Fruit fly (Drosophila melanogaster): ENCODE results near the gene gukh.

Gene gukh

DNA sequence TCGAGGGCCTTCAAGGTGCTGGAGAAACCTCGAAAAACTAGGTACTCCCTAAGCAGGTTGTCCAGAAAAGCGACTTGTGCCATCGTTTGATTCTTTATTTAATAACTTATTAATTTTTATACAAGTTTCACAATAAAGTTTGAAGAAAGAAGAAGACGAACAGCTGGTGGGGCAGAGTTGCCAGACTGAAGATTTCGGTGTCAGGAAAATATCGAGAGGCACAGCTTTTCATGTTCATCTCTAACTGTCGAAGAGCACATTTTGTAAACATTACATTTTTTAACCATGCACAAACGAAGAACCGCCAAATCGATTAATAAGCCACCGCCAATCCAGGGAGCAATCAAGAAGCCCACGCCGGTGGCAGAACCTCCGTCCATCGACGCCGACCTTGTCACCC, 40.0 kb downstream of the gukh start, which contains the start of the genes CG6005 and CG14286 (continued):
- peak; percentile 62 for TF ChIP-seq Hr39 (GFP tag; optimal IDR thresholded peaks at IDR 0.05)
- no peak for TF ChIP-seq acj6 (GFP tag; optimal IDR thresholded peaks at IDR 0.05)
- no peak for TF ChIP-seq CG6808 (GFP tag; optimal IDR thresholded peaks at IDR 0.05)
- no peak for TF ChIP-seq CG32006 (GFP tag; optimal IDR thresholded peaks at IDR 0.05)
- no peak for TF ChIP-seq fd85E (GFP tag; optimal IDR thresholded peaks at IDR 0.05)
- no peak for TF ChIP-seq svp (GFP tag)
- no peak for TF ChIP-seq CG6854 (GFP tag; optimal IDR thresholded peaks at IDR 0.05)
- TF ChIP-seq ss (GFP tag; optimal IDR thresholded peaks at IDR 0.05): no peak
- TF ChIP-seq CG15336 (GFP tag; IDR thresholded peaks at IDR 0.05): no peak
- TF ChIP-seq Hr4 (GFP tag; optimal IDR thresholded peaks at IDR 0.05): peak; percentile 43
- peak; percentile 9; the same call in 1 of the 2 replicates for TF ChIP-seq CG11294 (GFP tag; IDR thresholded peaks at IDR 0.05)
- no peak for TF ChIP-seq CG8319 (GFP tag; optimal IDR thresholded peaks at IDR 0.05)
- peak; percentile 42 for TF ChIP-seq lz (GFP tag; optimal IDR thresholded peaks at IDR 0.05)
- TF ChIP-seq CG31627 (GFP tag; optimal IDR thresholded peaks at IDR 0.05): peak; percentile 63
- TF ChIP-seq eg (GFP tag; IDR thresholded peaks at IDR 0.05): peak; percentile 39; the same call in 1 of the 3 replicates
- TF ChIP-seq pdm3 (GFP tag; optimal IDR thresholded peaks at IDR 0.05): peak; percentile 59
- no peak for TF ChIP-seq Eip75B (GFP tag; optimal IDR thresholded peaks at IDR 0.05)
- TF ChIP-seq Ets96B (tag; optimal IDR thresholded peaks at IDR 0.05): no peak
- TF ChIP-seq Sox102F (GFP tag; optimal IDR thresholded peaks at IDR 0.05): no peak
- TF ChIP-seq OdsH (GFP tag; optimal IDR thresholded peaks at IDR 0.05): no peak
- no peak for TF ChIP-seq Lpt (GFP tag; optimal IDR thresholded peaks at IDR 0.05)
- TF ChIP-seq CG7368 (GFP tag; optimal IDR thresholded peaks at IDR 0.05): no peak
- peak; percentile 65 for TF ChIP-seq Eip78C (GFP tag)
- no peak for TF ChIP-seq Eip93F (GFP tag; optimal IDR thresholded peaks at IDR 0.05)
- TF ChIP-seq CG10631 (GFP tag; optimal IDR thresholded peaks at IDR 0.05): no peak
- peak; percentile 14 for TF ChIP-seq CG6792 (GFP tag; optimal IDR thresholded peaks at IDR 0.05)
- no peak for TF ChIP-seq CG4318 (GFP tag; optimal IDR thresholded peaks at IDR 0.05)
- no peak for TF ChIP-seq salr (GFP tag; optimal IDR thresholded peaks at IDR 0.05)
- peak; percentile 13 for TF ChIP-seq vri (GFP tag; optimal IDR thresholded peaks at IDR 0.05)
- TF ChIP-seq CG11902 (GFP tag; optimal IDR thresholded peaks at IDR 0.05): no peak
- TF ChIP-seq CG16779 (tag; optimal IDR thresholded peaks at IDR 0.05): no peak
- no peak for TF ChIP-seq CG6276 (GFP tag; optimal IDR thresholded peaks at IDR 0.05)
- no peak; the same call in 2 of the 3 replicates for TF ChIP-seq CG6163 (GFP tag; IDR thresholded peaks at IDR 0.05)
- TF ChIP-seq CG11762 (GFP tag; optimal IDR thresholded peaks at IDR 0.05; ENCODE audit: insufficient read depth): no peak
- no peak for TF ChIP-seq Met (GFP tag; optimal IDR thresholded peaks at IDR 0.05)
- TF ChIP-seq Gug (GFP tag; IDR thresholded peaks at IDR 0.05): no peak

DNA sequence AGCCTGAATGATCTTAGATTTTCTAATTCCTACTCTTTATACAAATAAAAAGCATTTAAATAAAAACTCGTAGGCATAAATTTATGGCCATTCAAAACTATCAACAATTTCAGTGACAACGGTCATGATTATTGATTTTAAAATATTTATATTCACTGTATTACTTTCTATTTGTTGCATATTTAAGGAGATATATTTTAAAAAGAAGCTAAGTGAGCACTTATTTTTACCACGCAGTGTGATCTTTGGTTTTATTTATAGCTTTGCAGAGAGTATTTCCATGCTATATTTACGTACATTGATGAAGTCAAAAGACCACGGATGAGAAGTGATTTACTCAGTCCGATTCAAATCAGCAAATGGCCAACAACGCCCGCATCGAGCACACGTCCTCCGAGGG, 40.9 kb downstream of the gukh start, which contains the start of gene CG14285:
TSS of gene CG14285 (plus strand) at position 339 of the 400 bp plus-strand sequence.
- no peak for TF ChIP-seq CG34406 (GFP tag; optimal IDR thresholded peaks at IDR 0.05)
- TF ChIP-seq CG6163 (GFP tag; IDR thresholded peaks at IDR 0.05): no peak
- no peak for TF ChIP-seq CG3919 (GFP tag; optimal IDR thresholded peaks at IDR 0.05)
- TF ChIP-seq acj6 (GFP tag; optimal IDR thresholded peaks at IDR 0.05): no peak
- no peak for TF ChIP-seq CG10669 (GFP tag; optimal IDR thresholded peaks at IDR 0.05)
- no peak for TF ChIP-seq cyc (GFP tag; optimal IDR thresholded peaks at IDR 0.05)
- no peak for TF ChIP-seq ss (GFP tag; optimal IDR thresholded peaks at IDR 0.05)
- no peak for TF ChIP-seq fd59A (GFP tag; optimal IDR thresholded peaks at IDR 0.05)
- TF ChIP-seq pdm3 (GFP tag; optimal IDR thresholded peaks at IDR 0.05): no peak
- TF ChIP-seq Eip75B (GFP tag; optimal IDR thresholded peaks at IDR 0.05): no peak
- no peak for TF ChIP-seq net (GFP tag; optimal IDR thresholded peaks at IDR 0.05)
- no peak for TF ChIP-seq eg (GFP tag; IDR thresholded peaks at IDR 0.05)
- TF ChIP-seq CG8632 (GFP tag; optimal IDR thresholded peaks at IDR 0.05): no peak
- TF ChIP-seq esn (GFP tag; optimal IDR thresholded peaks at IDR 0.05): no peak
- no peak for TF ChIP-seq Sox102F (GFP tag; optimal IDR thresholded peaks at IDR 0.05)
- TF ChIP-seq Sox15 (GFP tag; optimal IDR thresholded peaks at IDR 0.05): no peak

Data from whole organism, prepupa.